Fruit fly (Drosophila melanogaster) whole organism, adult: ENCODE data around the gene CecB.

Experiments
- CG11617 ChIP-seq: fragments of 200-800 bp; sonication (Bioruptor generic); optimal IDR thresholded peaks from 2 replicates; lab custom pipeline; 2017; ENCODE audit warnings: mild to moderate bottlenecking, missing biosample characterization, missing genetic modification reagents, missing genetic modification characterization
- CG7045 ChIP-seq: fragments of 200-800 bp; sonication (Bioruptor generic); optimal IDR thresholded peaks from 2 replicates; lab custom pipeline; 2017; ENCODE audit warnings: missing biosample characterization, mild to moderate bottlenecking, missing genetic modification characterization
- CG7101 ChIP-seq: fragments of 200-800 bp; sonication (Bioruptor generic); optimal IDR thresholded peaks from 2 replicates; lab custom pipeline; 2018; ENCODE audit warnings: missing biosample characterization, mild to moderate bottlenecking, missing genetic modification characterization, moderate library complexity
- Clk ChIP-seq: fragments of 200-800 bp; sonication (Bioruptor generic); optimal IDR thresholded peaks from 2 replicates; lab custom pipeline; 2017; ENCODE audit warnings: missing biosample characterization, missing genetic modification characterization
- Crg-1 ChIP-seq: fragments of 200-800 bp; sonication (Bioruptor generic); optimal IDR thresholded peaks from 2 replicates; lab custom pipeline; 2016; ENCODE audit warnings: missing biosample characterization, missing genetic modification characterization
- Hr96 ChIP-seq: fragments of 200-800 bp; sonication (Bioruptor generic); optimal IDR thresholded peaks from 2 replicates; lab custom pipeline; 2016; ENCODE audit warnings: missing biosample characterization, missing genetic modification characterization
- Mnt ChIP-seq: fragments of 200-800 bp; sonication (Bioruptor generic); optimal IDR thresholded peaks from 2 replicates; lab custom pipeline; 2016; ENCODE audit warnings: missing biosample characterization, mild to moderate bottlenecking, missing genetic modification characterization
- cic ChIP-seq: fragments of 200-800 bp; sonication (Bioruptor generic); optimal IDR thresholded peaks from 2 replicates; lab custom pipeline; 2017; ENCODE audit warnings: missing biosample characterization, mild to moderate bottlenecking, missing genetic modification characterization, moderate library complexity
- cnc ChIP-seq, 2 experiments: fragments of >200 bp; optimal IDR thresholded peaks; 2 replicates each; lab custom pipeline; 2017
- kay ChIP-seq: fragments of 200-800 bp; sonication (Bioruptor generic); peaks from one replicate; lab custom pipeline; 2016; ENCODE audit warnings: missing biosample characterization, missing genetic modification characterization, borderline replicate concordance
- toe ChIP-seq: fragments of 200-800 bp; sonication (Bioruptor generic); optimal IDR thresholded peaks from 2 replicates; lab custom pipeline; 2016; ENCODE audit warnings: missing biosample characterization, missing genetic modification characterization

DNA sequence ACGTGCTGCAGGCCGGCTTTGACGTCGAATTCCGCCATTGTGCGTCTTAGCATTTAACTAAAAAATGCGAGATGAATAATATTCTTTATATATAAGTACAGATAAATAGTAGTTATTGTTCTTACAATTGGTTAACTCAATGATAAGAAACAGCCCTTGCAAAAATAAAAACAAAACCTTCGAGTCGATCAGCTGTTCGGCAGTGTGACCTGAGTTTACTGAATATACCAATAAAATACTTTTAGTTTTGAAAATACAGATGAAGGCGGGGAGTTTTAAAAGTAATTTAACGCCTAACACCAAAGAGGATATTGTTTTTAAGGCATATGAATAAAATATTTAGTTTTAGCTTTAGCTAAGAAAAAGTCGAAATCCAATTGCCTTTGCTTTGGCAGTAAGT is 36.1 kb downstream of the CecB start, which contains the start of the genes CG1983 and CG15530:
- TF ChIP-seq CG11617 (GFP tag; lab: Kevin White, UChicago): no peak
- TF ChIP-seq kay (GFP tag; lab: Kevin White, UChicago): peak; percentile 82
- TF ChIP-seq CG7045 (GFP tag; lab: Kevin White, UChicago): no peak
- no peak for TF ChIP-seq Clk
- no peak for TF ChIP-seq Mnt (GFP tag; lab: Kevin White, UChicago)
- TF ChIP-seq cic (GFP tag; lab: Kevin White, UChicago): no peak
- TF ChIP-seq Crg-1 (GFP tag; lab: Kevin White, UChicago): no peak
- TF ChIP-seq CG7101 (tag; lab: Kevin White, UChicago): no peak
- no peak for TF ChIP-seq cnc (optimal IDR thresholded peaks at IDR 0.05; lab: Kevin White, UChicago)
- no peak for TF ChIP-seq Hr96
- TF ChIP-seq toe (GFP tag; lab: Kevin White, UChicago): no peak
